Worm (Caenorhabditis elegans) whole organism, L2 larva: ENCODE measurements around the gene F55C12.4.

Experiments used
- C34F6.9 ChIP-seq: fragments of 150-350 bp; optimal IDR thresholded peaks from 2 replicates; lab custom pipeline; 2014; ENCODE audit warnings: missing biosample characterization, missing genetic modification characterization
- F13H6.1 ChIP-seq: sonication (generic microtip); optimal IDR thresholded peaks from 2 replicates; lab custom pipeline; 2016; ENCODE audit warnings: missing genetic modification characterization, missing compliant biosample characterization
- R02D3.7 ChIP-seq: fragments of 150-350 bp; optimal IDR thresholded peaks from 2 replicates; lab custom pipeline; 2014; ENCODE audit warnings: missing biosample characterization, missing genetic modification characterization
- Y55F3AM.14 ChIP-seq: fragments of 200-800 bp; sonication (Bioruptor generic); optimal IDR thresholded peaks from 2 replicates; lab custom pipeline; 2018; ENCODE audit warnings: mild to moderate bottlenecking, missing genetic modification characterization, missing compliant biosample characterization
- ZK546.5 ChIP-seq: sonication (generic microtip); optimal IDR thresholded peaks from 2 replicates; lab custom pipeline; 2017; ENCODE audit warnings: missing biosample characterization, missing genetic modification characterization
- aly-2 ChIP-seq: fragments of 150-350 bp; optimal IDR thresholded peaks from 2 replicates; lab custom pipeline; 2014; ENCODE audit warnings: missing biosample characterization, missing genetic modification characterization
- blmp-1 ChIP-seq: sonication (generic microtip); optimal IDR thresholded peaks from 2 replicates; lab custom pipeline; 2017; ENCODE audit warnings: missing genetic modification characterization, mild to moderate bottlenecking, missing compliant biosample characterization, antibody characterized with exemption, moderate library complexity; ENCODE audit not compliant: insufficient read depth
- ceh-82 ChIP-seq: fragments of 150-350 bp; optimal IDR thresholded peaks from 2 replicates; lab custom pipeline; 2014; ENCODE audit warnings: missing biosample characterization, missing genetic modification characterization
- crh-2 ChIP-seq: sonication (generic microtip); optimal IDR thresholded peaks from 2 replicates; lab custom pipeline; 2017; ENCODE audit warnings: missing biosample characterization, missing genetic modification characterization
- dmd-4 ChIP-seq: sonication (generic microtip); optimal IDR thresholded peaks from 2 replicates; lab custom pipeline; 2017; ENCODE audit warnings: missing biosample characterization, missing genetic modification characterization
- egl-27 ChIP-seq: sonication (generic microtip); optimal IDR thresholded peaks from 3 replicates; lab custom pipeline; 2017; ENCODE audit warnings: missing biosample characterization, missing genetic modification reagents, missing genetic modification characterization
- elt-1 ChIP-seq: fragments of 150-350 bp; optimal IDR thresholded peaks from 2 replicates; lab custom pipeline; 2014; ENCODE audit warnings: missing biosample characterization, missing genetic modification characterization
- elt-3 ChIP-seq: sonication (generic microtip); optimal IDR thresholded peaks from 2 replicates; lab custom pipeline; 2017; ENCODE audit warnings: missing biosample characterization, missing genetic modification characterization
- fos-1 ChIP-seq: fragments of 150-350 bp; optimal IDR thresholded peaks from 2 replicates; lab custom pipeline; 2014; ENCODE audit warnings: missing biosample characterization, missing genetic modification characterization
- gmeb-1 ChIP-seq: fragments of 150-350 bp; optimal IDR thresholded peaks from 2 replicates; lab custom pipeline; 2014; ENCODE audit warnings: missing biosample characterization, missing genetic modification characterization
- lin-11 ChIP-seq: fragments of 150-350 bp; sonication (generic microtip); optimal IDR thresholded peaks from 2 replicates; lab custom pipeline; 2014; ENCODE audit warnings: missing biosample characterization, missing genetic modification characterization, inconsistent platforms, mixed read lengths
- lin-39 ChIP-seq: fragments of 150-350 bp; optimal IDR thresholded peaks from 2 replicates; lab custom pipeline; 2014; ENCODE audit warnings: missing biosample characterization, missing genetic modification reagents, missing genetic modification characterization
- lsy-2 ChIP-seq, 2 experiments: fragments of 150-350 bp in 1 of 2; sonication (generic microtip) in 1 of 2; optimal IDR thresholded peaks; 2 replicates each; lab custom pipeline; 2014 to 2017; ENCODE audit warnings: missing biosample characterization in 2 of 2, missing genetic modification characterization in 2 of 2
- mab-5 ChIP-seq: fragments of 150-350 bp; optimal IDR thresholded peaks from 2 replicates; lab custom pipeline; 2014; ENCODE audit warnings: missing biosample characterization, missing genetic modification characterization
- mbf-1 ChIP-seq: sonication (generic microtip); optimal IDR thresholded peaks from 2 replicates; lab custom pipeline; 2017; ENCODE audit warnings: missing biosample characterization, missing genetic modification characterization
- mdl-1 ChIP-seq, 2 experiments: fragments of 150-350 bp in 1 of 2; sonication (generic microtip) in 1 of 2; optimal IDR thresholded peaks; 2 replicates each; lab custom pipeline; 2017; ENCODE audit warnings: missing biosample characterization in 2 of 2, missing genetic modification characterization in 2 of 2
- nhr-10 ChIP-seq: sonication (generic microtip); optimal IDR thresholded peaks from 2 replicates; lab custom pipeline; 2017; ENCODE audit warnings: missing biosample characterization, missing genetic modification characterization
- nhr-12 ChIP-seq: fragments of 150-350 bp; optimal IDR thresholded peaks from 2 replicates; lab custom pipeline; 2014; ENCODE audit warnings: missing biosample characterization, missing genetic modification characterization
- nhr-129 ChIP-seq: fragments of 150-350 bp; optimal IDR thresholded peaks from 2 replicates; lab custom pipeline; 2014; ENCODE audit warnings: missing biosample characterization, missing genetic modification characterization
- nhr-21 ChIP-seq: fragments of 150-350 bp; optimal IDR thresholded peaks from 2 replicates; lab custom pipeline; 2014; ENCODE audit warnings: missing biosample characterization, missing genetic modification characterization
- nhr-23 ChIP-seq: fragments of 150-350 bp; optimal IDR thresholded peaks from 2 replicates; lab custom pipeline; 2014; ENCODE audit warnings: missing biosample characterization, missing genetic modification reagents, missing genetic modification characterization
- nhr-237 ChIP-seq: fragments of 150-350 bp; optimal IDR thresholded peaks from 2 replicates; lab custom pipeline; 2014; ENCODE audit warnings: missing biosample characterization, missing genetic modification characterization
- nhr-25 ChIP-seq: fragments of 150-350 bp; sonication (generic microtip); optimal IDR thresholded peaks from 3 replicates; lab custom pipeline; 2014; ENCODE audit warnings: missing biosample characterization, missing genetic modification characterization
- nhr-6 ChIP-seq: fragments of 150-350 bp; optimal IDR thresholded peaks from 2 replicates; lab custom pipeline; 2014; ENCODE audit warnings: missing biosample characterization, missing genetic modification characterization
- skn-1 ChIP-seq: sonication (generic microtip); optimal IDR thresholded peaks from 2 replicates; lab custom pipeline; 2017; ENCODE audit warnings: missing biosample characterization, missing genetic modification characterization
- sma-3 ChIP-seq: sonication (generic microtip); optimal IDR thresholded peaks from 2 replicates; lab custom pipeline; 2016; ENCODE audit warnings: missing genetic modification reagents, missing genetic modification characterization, missing compliant biosample characterization
- sma-9 ChIP-seq, 2 experiments: fragments of 150-350 bp in 1 of 2; sonication (generic microtip) in 1 of 2; optimal IDR thresholded peaks; 2 replicates each; lab custom pipeline; 2014 to 2016; ENCODE audit warnings: missing genetic modification characterization in 2 of 2, mild to moderate bottlenecking in 1 of 2, missing biosample characterization in 1 of 2, missing compliant biosample characterization in 1 of 2, missing genetic modification reagents in 1 of 2, moderate library complexity in 1 of 2
- snpc-4 ChIP-seq: fragments of 150-350 bp; optimal IDR thresholded peaks from 2 replicates; lab custom pipeline; 2014; ENCODE audit warnings: missing biosample characterization, missing genetic modification characterization
- unc-39 ChIP-seq: fragments of 150-350 bp; optimal IDR thresholded peaks from 2 replicates; lab custom pipeline; 2014; ENCODE audit warnings: missing biosample characterization, missing genetic modification characterization
- unc-55 ChIP-seq: fragments of 150-350 bp; sonication (generic microtip); optimal IDR thresholded peaks from 3 replicates; lab custom pipeline; 2014; ENCODE audit warnings: missing biosample characterization, missing genetic modification reagents, missing genetic modification characterization
- zag-1 ChIP-seq: fragments of 150-350 bp; optimal IDR thresholded peaks from 2 replicates; lab custom pipeline; 2014; ENCODE audit warnings: missing biosample characterization, missing genetic modification characterization
- ztf-1 ChIP-seq: fragments of 200-800 bp; sonication (Bioruptor generic); conservative IDR thresholded peaks from 2 replicates; pipeline ENCODE4 v1.3.6; 2022; ENCODE audit warnings: missing genetic modification characterization, missing compliant biosample characterization
- ztf-11 ChIP-seq: sonication (generic microtip); optimal IDR thresholded peaks from 2 replicates; lab custom pipeline; 2017; ENCODE audit warnings: missing biosample characterization, missing genetic modification characterization
- ztf-4 ChIP-seq: fragments of 150-350 bp; optimal IDR thresholded peaks from 2 replicates; lab custom pipeline; 2014; ENCODE audit warnings: missing biosample characterization, missing genetic modification characterization

The F55C12.4 gene

ce11 chrII:5896512-5896911, 38.3 kb upstream of the F55C12.4 start:
- TF ChIP-seq elt-1 (tag; lab: Kevin White, UChicago): no peak
- TF ChIP-seq nhr-21 (tag; lab: Kevin White, UChicago): peak; percentile 23

ce11 chrII:5895870-5896269, 37.6 kb upstream of the F55C12.4 start, which contains the start of gene F59G1.4:
F59G1.4 (plus strand) TSS chrII:5896170.
- TF ChIP-seq nhr-129 (tag; lab: Kevin White, UChicago): no peak
- no peak for TF ChIP-seq F13H6.1 (tag; lab: Kevin White, UChicago)
- no peak for TF ChIP-seq sma-9 (GFP tag; optimal IDR thresholded peaks at IDR 0.05; lab: Kevin White, UChicago)
- no peak for TF ChIP-seq sma-9 (tag; optimal IDR thresholded peaks at IDR 0.05; lab: Kevin White, UChicago)
- TF ChIP-seq zag-1 (tag; lab: Kevin White, UChicago): no peak
- TF ChIP-seq crh-2: no peak
- TF ChIP-seq lsy-2 (tag; optimal IDR thresholded peaks at IDR 0.05; lab: Kevin White, UChicago): no peak
- TF ChIP-seq snpc-4: no peak
- TF ChIP-seq nhr-12: no peak
- no peak for TF ChIP-seq skn-1 (tag; lab: Kevin White, UChicago)
- no peak for TF ChIP-seq Y55F3AM.14 (GFP tag; lab: Kevin White, UChicago)
- TF ChIP-seq nhr-25 (tag; lab: Kevin White, UChicago): no peak
- no peak for TF ChIP-seq ztf-11 (tag; lab: Kevin White, UChicago)
- TF ChIP-seq mab-5 (tag; lab: Kevin White, UChicago): no peak
- no peak for TF ChIP-seq mdl-1 (tag; optimal IDR thresholded peaks at IDR 0.05; lab: Kevin White, UChicago)
- TF ChIP-seq unc-55 (GFP tag; lab: Kevin White, UChicago): no peak
- TF ChIP-seq, all 48 proteins: peak for 0

- TF ChIP-seq Y55F3AM.14 (GFP tag; lab: Kevin White, UChicago) (no peak), mab-5 (tag; lab: Kevin White, UChicago) (no peak), elt-1 (tag; lab: Kevin White, UChicago) (no peak), skn-1 (tag; lab: Kevin White, UChicago) (no peak), zag-1 (tag; lab: Kevin White, UChicago) (no peak), dmd-4 (tag; lab: Kevin White, UChicago) (no peak), unc-39 (tag; lab: Kevin White, UChicago) (no peak), lin-11 (tag; lab: Kevin White, UChicago) (no peak), R02D3.7 (tag; lab: Kevin White, UChicago) (no peak), nhr-6 (no peak), ceh-82 (tag; lab: Kevin White, UChicago) (no peak), nhr-12 (no peak), unc-55 (GFP tag; lab: Kevin White, UChicago) (no peak)
Measured at ce11 chrII:5892813-5893212, 34.6 kb upstream of the F55C12.4 start.

ce11 chrII:5889417-5890139, 31.4 kb upstream of the F55C12.4 start:
- TF ChIP-seq zag-1 (tag; lab: Kevin White, UChicago) (no peak), nhr-237 (tag; lab: Kevin White, UChicago) (no peak), mdl-1 (tag; optimal IDR thresholded peaks at IDR 0.05; lab: Kevin White, UChicago) (no peak), mbf-1 (tag; lab: Kevin White, UChicago) (no peak), ztf-4 (tag; lab: Kevin White, UChicago) (no peak), nhr-25 (tag; lab: Kevin White, UChicago) (peak; percentile 15), unc-55 (GFP tag; lab: Kevin White, UChicago) (no peak), C34F6.9 (tag; lab: Kevin White, UChicago) (no peak), elt-1 (tag; lab: Kevin White, UChicago) (no peak)

DNA sequence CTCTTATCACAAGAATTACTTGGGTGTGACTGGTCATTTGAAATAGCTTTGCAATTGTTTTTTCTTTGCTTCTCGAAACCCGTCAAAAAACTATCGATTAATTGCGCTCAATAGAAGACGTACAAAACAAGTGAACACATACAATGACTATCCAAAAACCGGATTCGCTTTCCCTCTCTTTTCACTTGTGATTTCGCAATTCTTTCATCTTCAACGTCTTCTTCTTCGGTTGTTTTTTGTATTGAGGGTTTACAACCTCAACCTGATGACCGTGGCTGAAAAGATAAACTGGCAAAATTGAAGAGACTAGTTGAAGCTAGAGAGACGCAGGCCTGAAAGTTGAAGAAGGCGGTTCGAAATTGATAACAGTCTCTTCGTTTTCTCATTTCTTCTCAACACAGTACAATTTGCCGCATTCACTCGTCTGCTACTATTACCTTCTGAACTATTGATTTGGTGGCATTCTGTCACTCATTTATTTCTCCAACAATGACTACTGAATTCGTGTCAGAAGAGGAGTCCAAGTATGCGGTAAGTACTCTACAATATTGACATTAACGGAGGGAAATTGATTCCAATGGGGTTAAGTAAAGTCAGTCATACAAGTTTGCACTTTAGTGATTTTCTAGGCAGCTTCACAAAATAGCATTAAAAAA, 27.9 kb upstream of the F55C12.4 start:
- TF ChIP-seq elt-3 (tag; lab: Kevin White, UChicago) (no peak), lsy-2 (tag; optimal IDR thresholded peaks at IDR 0.05; lab: Kevin White, UChicago) (peak in 1 of 2 experiments; percentile 27), ztf-4 (tag; lab: Kevin White, UChicago) (peak; percentile 2), F13H6.1 (tag; lab: Kevin White, UChicago) (peak; percentile 18), nhr-23 (tag; lab: Kevin White, UChicago) (no peak), nhr-10 (tag; lab: Kevin White, UChicago) (no peak), zag-1 (tag; lab: Kevin White, UChicago) (no peak), skn-1 (tag; lab: Kevin White, UChicago) (no peak), elt-1 (tag; lab: Kevin White, UChicago) (no peak), crh-2 (peak; percentile 55), sma-9 (GFP tag; optimal IDR thresholded peaks at IDR 0.05; lab: Kevin White, UChicago) (no peak), sma-9 (tag; optimal IDR thresholded peaks at IDR 0.05; lab: Kevin White, UChicago) (no peak), egl-27 (no peak), gmeb-1 (tag; lab: Kevin White, UChicago) (no peak), nhr-12 (no peak), lin-39 (tag; lab: Kevin White, UChicago) (no peak), fos-1 (peak; percentile 40), blmp-1 (tag; lab: Kevin White, UChicago) (peak; percentile 94), aly-2 (tag; lab: Kevin White, UChicago) (no peak), ZK546.5 (tag; lab: Kevin White, UChicago) (no peak), mdl-1 (tag; optimal IDR thresholded peaks at IDR 0.05; lab: Kevin White, UChicago) (no peak), ztf-1 (GFP tag; lab: Robert Waterston, UW) (no peak), mab-5 (tag; lab: Kevin White, UChicago) (no peak), sma-3 (peak; percentile 18), nhr-21 (tag; lab: Kevin White, UChicago) (peak; percentile 52), nhr-25 (tag; lab: Kevin White, UChicago) (peak; percentile 91)
